Fruit fly (Drosophila melanogaster): Measurements from ENCODE around the gene fusl.

Gene fusl

DNA sequence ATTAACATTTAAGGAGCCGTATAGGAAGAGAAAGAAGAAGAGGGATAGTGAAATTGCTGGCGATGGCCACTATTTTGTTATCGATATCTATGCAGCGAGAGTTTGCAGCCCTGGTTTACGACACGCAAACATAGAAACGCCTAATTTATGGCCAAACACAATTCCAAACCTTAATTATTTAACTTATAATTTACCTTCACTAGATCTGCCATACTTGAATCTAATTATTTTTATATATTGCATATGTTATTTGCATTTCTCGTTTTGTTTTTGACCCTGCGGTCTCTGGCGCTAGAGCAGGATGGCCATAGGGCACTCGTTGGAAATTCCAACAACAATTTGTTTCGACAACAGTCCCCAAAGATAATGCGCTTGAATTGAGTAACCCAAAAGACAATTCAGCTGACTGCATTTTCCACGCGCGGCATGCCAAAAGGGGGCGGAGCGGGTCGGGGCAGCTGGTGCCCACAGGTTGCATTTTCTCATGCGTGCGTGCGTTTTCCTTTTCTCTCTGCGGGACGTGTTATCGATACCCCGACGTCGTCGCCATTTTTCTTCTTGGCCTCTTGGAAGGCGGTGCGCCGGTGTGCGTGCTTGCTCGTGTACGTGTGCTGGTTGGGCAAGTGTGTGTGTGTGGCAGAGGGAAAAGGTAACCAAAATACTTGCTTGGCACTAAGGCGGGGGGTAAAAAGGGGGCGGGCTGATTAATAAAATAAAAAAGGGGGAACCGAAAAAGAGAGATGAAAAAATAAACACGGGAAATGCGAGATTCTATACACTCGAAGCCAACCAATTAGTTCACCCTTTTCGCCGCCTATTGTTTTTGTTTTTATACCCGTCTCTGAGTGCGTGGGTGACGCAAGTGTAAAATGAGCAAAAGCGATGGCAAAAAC is 12.7 kb downstream of the fusl start:
- TF ChIP-seq CG34406 (GFP tag; optimal IDR thresholded peaks at IDR 0.05) (peak; percentile 71), cyc (GFP tag; optimal IDR thresholded peaks at IDR 0.05) (peak; percentile 85), CG11762 (GFP tag; optimal IDR thresholded peaks at IDR 0.05; ENCODE audit: insufficient read depth) (peak; percentile 49), CG10669 (GFP tag; optimal IDR thresholded peaks at IDR 0.05) (no peak), CG8119 (GFP tag; IDR thresholded peaks at IDR 0.05) (peak; percentile 87), fd85E (GFP tag; optimal IDR thresholded peaks at IDR 0.05) (peak; percentile 39), dsx (GFP tag; optimal IDR thresholded peaks at IDR 0.05; ENCODE audit: poor library complexity, severe bottlenecking) (peak; percentile 42), Eip93F (GFP tag; optimal IDR thresholded peaks at IDR 0.05) (peak; percentile 38), CG1621 (tag; optimal IDR thresholded peaks at IDR 0.05) (peak; percentile 73), dac (GFP tag; optimal IDR thresholded peaks at IDR 0.05) (no peak), Met (GFP tag; optimal IDR thresholded peaks at IDR 0.05) (no peak), lz (GFP tag; optimal IDR thresholded peaks at IDR 0.05) (peak; percentile 75), svp (GFP tag) (peak; percentile 96), CG4318 (GFP tag; optimal IDR thresholded peaks at IDR 0.05) (no peak), eg (GFP tag; IDR thresholded peaks at IDR 0.05) (peak; percentile 97), CG8632 (GFP tag; optimal IDR thresholded peaks at IDR 0.05) (peak; percentile 77), fd59A (GFP tag; optimal IDR thresholded peaks at IDR 0.05) (peak; percentile 44), Lpt (GFP tag; optimal IDR thresholded peaks at IDR 0.05) (peak; percentile 74), Eip78C (GFP tag) (peak; percentile 90), acj6 (GFP tag; optimal IDR thresholded peaks at IDR 0.05) (peak; percentile 79), topi (GFP tag; optimal IDR thresholded peaks at IDR 0.05) (peak; percentile 65), CG11902 (GFP tag; optimal IDR thresholded peaks at IDR 0.05) (peak; percentile 80), Hr39 (GFP tag; optimal IDR thresholded peaks at IDR 0.05) (peak; percentile 83), CG6792 (GFP tag; optimal IDR thresholded peaks at IDR 0.05) (peak; percentile 83), achi (GFP tag; optimal IDR thresholded peaks at IDR 0.05) (peak; percentile 77), CG6808 (GFP tag; optimal IDR thresholded peaks at IDR 0.05) (no peak), Ets21C (GFP tag; optimal IDR thresholded peaks at IDR 0.05) (no peak), CG6276 (GFP tag; optimal IDR thresholded peaks at IDR 0.05) (no peak), CG3919 (GFP tag; optimal IDR thresholded peaks at IDR 0.05) (peak; percentile 82), salr (GFP tag; optimal IDR thresholded peaks at IDR 0.05) (peak; percentile 54), CG11294 (GFP tag; IDR thresholded peaks at IDR 0.05) (peak; percentile 74), fkh (GFP tag; optimal IDR thresholded peaks at IDR 0.05) (no peak), vri (GFP tag; optimal IDR thresholded peaks at IDR 0.05) (peak; percentile 86), Sox102F (GFP tag; optimal IDR thresholded peaks at IDR 0.05) (peak; percentile 76), CG7368 (GFP tag; optimal IDR thresholded peaks at IDR 0.05) (peak; percentile 81), CG15336 (GFP tag; IDR thresholded peaks at IDR 0.05) (peak; percentile 88), CG6163 (GFP tag; IDR thresholded peaks at IDR 0.05) (peak; percentile 97), Smox (GFP tag; optimal IDR thresholded peaks at IDR 0.05) (peak; percentile 77), Gug (GFP tag; IDR thresholded peaks at IDR 0.05) (peak; percentile 87), Sox14 (GFP tag; optimal IDR thresholded peaks at IDR 0.05) (peak; percentile 81), Eip75B (GFP tag; optimal IDR thresholded peaks at IDR 0.05) (peak; percentile 60), Ets96B (tag; optimal IDR thresholded peaks at IDR 0.05) (peak; percentile 73), CG8319 (GFP tag; optimal IDR thresholded peaks at IDR 0.05) (peak; percentile 79), net (GFP tag; optimal IDR thresholded peaks at IDR 0.05) (peak; percentile 81), Blimp-1 (GFP tag; optimal IDR thresholded peaks at IDR 0.05) (peak; percentile 19), esn (GFP tag; optimal IDR thresholded peaks at IDR 0.05) (peak; percentile 63), Hr4 (GFP tag; optimal IDR thresholded peaks at IDR 0.05) (no peak), OdsH (GFP tag; optimal IDR thresholded peaks at IDR 0.05) (peak; percentile 80), ss (GFP tag; optimal IDR thresholded peaks at IDR 0.05) (peak; percentile 67 to 84), spab (GFP tag; optimal IDR thresholded peaks at IDR 0.05) (no peak)

Data from whole organism, prepupa.